Worm (Caenorhabditis elegans): ENCODE data around the gene Y59C2A.2.

DNA sequence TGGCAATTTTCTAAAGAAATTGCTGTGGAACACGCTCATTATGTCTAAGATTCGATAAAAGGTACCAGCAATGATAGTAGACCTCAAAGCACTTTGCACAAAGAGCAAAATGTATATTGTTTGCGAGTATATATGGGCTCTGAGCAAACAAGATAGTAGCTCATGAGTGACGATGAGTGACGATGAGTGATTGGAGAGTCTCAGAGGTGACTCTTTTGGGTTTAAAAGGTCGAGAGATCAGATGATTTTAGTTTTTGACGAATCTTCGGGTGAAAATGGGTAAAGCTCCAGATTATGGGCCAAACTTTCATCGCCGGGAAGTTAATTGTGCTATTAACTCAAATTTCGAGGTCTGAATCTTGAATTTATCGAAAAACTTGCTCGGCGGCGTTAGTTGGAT lies 7.2 kb downstream of the Y59C2A.2 start:
- no peak for TF ChIP-seq sptf-1 (tag; optimal IDR thresholded peaks at IDR 0.05)
- no peak for TF ChIP-seq aly-2 (tag; optimal IDR thresholded peaks at IDR 0.05)
- no peak for TF ChIP-seq ztf-4 (tag; optimal IDR thresholded peaks at IDR 0.05)
- TF ChIP-seq mdl-1 (tag; optimal IDR thresholded peaks at IDR 0.05) = no peak
- TF ChIP-seq ces-1 (GFP tag; optimal IDR thresholded peaks at IDR 0.05) = no peak
- no peak for TF ChIP-seq fos-1 (tag; optimal IDR thresholded peaks at IDR 0.05)

All from whole organism, L1 larva.